Worm (Caenorhabditis elegans) whole organism, dauer: ENCODE measurements around the gene ugt-8.

Source experiments
- unc-62 ChIP-seq: sonication (generic microtip); optimal IDR thresholded peaks from 2 replicates; lab custom pipeline; 2017; ENCODE audit warnings: missing biosample characterization, missing genetic modification reagents, missing genetic modification characterization

The ugt-8 gene

DNA sequence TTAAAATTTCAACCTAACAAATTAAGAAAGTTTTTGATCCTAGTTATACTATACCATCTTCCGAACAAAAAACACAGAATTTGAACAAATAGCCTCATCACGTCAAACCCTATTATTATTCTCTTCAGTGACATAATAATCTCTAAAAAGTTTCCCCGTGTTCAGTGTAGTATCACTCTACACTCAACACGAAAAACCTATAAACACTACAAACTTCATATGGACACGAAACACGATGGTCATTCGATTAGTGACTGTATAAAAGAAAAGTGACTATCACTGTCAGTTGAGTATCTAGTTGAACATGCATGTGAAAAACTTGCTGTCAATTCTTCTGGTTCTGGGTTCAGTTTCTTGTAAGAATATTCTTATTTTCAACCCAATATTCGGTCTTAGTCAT is at the start of gene ugt-8:
Gene ugt-8 (plus strand): TSS at position 235 of the 400 bp plus-strand sequence.
- TF ChIP-seq unc-62 (GFP tag; lab: Kevin White, UChicago), result no peak

DNA sequence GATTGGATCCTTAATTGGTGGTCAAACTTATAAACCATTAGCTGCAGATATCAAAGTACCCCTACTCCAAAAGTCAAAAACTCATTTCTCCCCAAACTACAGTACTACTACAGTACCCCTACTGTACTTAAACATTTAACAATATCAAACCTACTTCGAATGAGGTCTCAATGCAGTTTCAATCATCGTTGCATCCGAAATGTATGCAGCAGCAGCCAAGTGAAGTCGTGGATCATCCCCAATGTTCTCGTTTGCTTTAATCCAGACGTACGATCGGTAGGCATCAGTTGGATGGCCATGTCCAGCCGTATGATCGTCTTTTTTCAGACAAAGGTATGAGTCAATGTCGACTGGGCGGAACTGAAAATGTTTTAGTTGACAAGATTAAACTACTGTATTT is 46.2 kb upstream of the ugt-8 start:
- TF ChIP-seq unc-62 (GFP tag; lab: Kevin White, UChicago), result no peak

- TF ChIP-seq unc-62 (GFP tag; lab: Kevin White, UChicago), result no peak
Measured at ce11 chrV:4860525-4860924, 43.2 kb upstream of the ugt-8 start.

DNA sequence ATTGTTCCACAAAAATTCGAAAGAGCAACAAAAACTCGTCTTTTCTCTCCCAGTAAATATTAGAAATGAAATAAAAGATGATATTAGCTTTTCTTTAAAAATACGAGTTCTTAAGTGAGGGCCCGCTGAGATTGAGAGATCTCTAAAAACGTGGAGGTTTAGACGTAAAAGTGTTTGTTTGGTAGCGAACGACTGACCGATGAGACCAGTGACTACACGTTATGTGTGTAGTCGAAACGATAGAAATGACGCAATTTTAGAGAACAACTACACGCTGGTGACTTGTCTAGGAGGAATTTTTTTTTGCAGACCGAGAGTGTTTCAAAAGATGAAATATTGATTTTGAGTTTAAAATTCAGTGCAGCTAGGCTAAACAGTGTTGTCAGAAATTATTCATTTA is 41.0 kb upstream of the ugt-8 start, which contains the start of gene C37H5.13:
Gene C37H5.13 (minus strand): TSS at position 229 of the 400 bp plus-strand sequence.
- TF ChIP-seq unc-62 (GFP tag; lab: Kevin White, UChicago), result no peak

DNA sequence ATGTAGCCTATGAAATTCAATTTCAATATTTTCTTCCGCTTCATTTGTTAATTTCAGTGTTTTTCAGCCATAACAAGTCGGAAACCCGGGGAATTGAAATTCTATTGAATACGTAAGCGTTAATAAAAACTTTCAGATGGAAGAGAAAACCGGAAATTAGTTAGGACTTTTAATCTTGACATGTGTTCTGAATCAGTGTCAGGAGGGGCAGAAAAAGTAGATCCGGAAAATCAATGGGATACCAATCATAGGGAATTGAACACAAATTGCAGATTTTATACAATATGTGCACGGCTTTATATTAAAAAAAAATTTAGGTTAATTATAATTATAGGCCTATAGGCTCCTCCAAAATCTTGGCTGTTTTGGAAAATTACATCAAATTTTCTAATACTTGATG is 39.4 kb upstream of the ugt-8 start:
- TF ChIP-seq unc-62 (GFP tag; lab: Kevin White, UChicago), result no peak

- no peak for TF ChIP-seq unc-62 (GFP tag; lab: Kevin White, UChicago)
Measured at ce11 chrV:4865364-4865763, 38.4 kb upstream of the ugt-8 start, which contains the start of gene srd-32. TSS of gene srd-32 (plus strand) at chrV:4865664.

DNA sequence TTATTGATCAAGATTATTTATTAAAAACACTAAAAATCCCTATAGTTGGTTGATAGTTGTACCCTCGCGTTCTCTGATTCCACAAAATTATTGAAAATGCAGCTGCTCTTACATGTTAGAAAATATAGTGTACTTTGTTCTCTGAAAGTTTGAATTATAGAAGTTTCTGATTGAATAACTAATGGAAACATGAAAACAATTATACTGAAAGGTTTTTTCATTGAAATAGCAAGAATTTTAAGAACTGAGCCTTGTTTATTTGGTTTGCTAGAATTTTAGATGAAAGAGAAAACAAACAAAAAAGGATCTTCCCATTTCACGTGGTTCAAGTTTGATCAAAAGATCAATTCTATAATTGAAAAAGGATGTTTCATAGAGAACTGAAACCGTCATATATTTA is 36.2 kb upstream of the ugt-8 start:
- no peak for TF ChIP-seq unc-62 (GFP tag; lab: Kevin White, UChicago)

DNA sequence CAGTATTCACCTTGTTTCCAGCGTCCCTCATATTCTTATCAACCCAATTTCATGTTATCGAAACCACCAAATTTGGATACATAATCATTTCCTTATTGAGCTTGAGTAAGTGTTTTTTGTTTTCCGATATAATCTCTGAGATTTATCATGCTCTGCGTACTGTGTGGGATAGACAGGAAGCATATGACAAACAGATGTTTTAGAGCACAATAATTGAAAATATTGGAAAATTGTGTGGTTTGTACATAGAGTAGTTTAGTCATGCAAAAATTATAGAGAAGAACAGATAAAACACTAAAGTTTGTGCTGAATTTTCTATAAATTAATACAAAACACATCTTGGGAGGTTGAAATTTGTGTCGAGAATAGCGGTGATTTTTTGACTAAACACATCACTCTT is 35.0 kb upstream of the ugt-8 start:
- TF ChIP-seq unc-62 (GFP tag; lab: Kevin White, UChicago), result no peak

ce11 chrV:4870627-4871026 is 33.1 kb upstream of the ugt-8 start:
- TF ChIP-seq unc-62 (GFP tag; lab: Kevin White, UChicago), result no peak

DNA sequence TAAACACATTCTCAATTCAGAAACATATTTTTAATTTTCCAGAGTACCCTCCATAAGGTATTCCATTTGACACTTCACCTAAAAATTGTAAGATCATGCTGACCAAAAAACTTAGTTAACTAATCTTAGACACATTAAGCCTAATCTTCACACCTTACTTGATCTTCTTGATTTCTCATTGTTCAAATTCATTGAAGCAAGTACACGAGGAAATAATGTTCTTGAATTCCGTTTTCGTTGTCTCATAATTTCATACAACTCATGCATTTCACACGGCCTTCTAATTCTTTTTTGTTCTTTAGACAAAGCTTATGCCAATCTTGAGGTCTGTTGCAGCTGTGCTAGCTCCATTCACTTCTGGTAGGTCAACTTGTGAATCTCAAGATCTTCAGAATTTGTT is 31.7 kb upstream of the ugt-8 start, which contains the start of gene srd-33:
Gene srd-33 (plus strand): TSS at position 301 of the 400 bp plus-strand sequence.
- no peak for TF ChIP-seq unc-62 (GFP tag; lab: Kevin White, UChicago)

ce11 chrV:4877587-4877986 is 26.1 kb upstream of the ugt-8 start, which contains the start of gene T19H12.6:
TSS of gene T19H12.6 (minus strand) at chrV:4877687.
- no peak for TF ChIP-seq unc-62 (GFP tag; lab: Kevin White, UChicago)

ce11 chrV:4879251-4879650 is 24.5 kb upstream of the ugt-8 start, which contains the start of gene T19H12.15:
TSS of gene T19H12.15 (minus strand) at chrV:4879351.
- no peak for TF ChIP-seq unc-62 (GFP tag; lab: Kevin White, UChicago)

DNA sequence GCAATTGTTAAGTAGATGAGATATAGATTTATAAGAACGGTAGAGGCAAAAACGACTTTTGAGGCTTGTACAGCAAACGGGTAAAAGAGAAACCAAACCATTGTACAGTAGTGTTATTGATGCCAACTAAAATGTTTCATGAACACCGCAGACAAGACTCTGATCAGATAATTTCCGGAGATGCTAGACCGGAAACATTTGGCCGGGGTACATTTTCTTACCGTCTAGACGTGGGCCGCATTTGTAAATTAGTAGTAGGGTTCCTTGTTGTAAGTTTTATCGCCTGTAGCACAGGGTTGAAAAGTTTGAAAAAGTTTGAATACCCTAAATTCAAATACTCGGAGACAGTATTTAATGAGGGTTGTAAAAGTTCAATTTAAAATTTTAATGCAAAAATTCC is 22.4 kb upstream of the ugt-8 start, which contains the start of gene str-32:
Gene str-32 (minus strand): TSS at position 101 of the 400 bp plus-strand sequence.
- TF ChIP-seq unc-62 (GFP tag; lab: Kevin White, UChicago), result no peak

- no peak for TF ChIP-seq unc-62 (GFP tag; lab: Kevin White, UChicago)
Measured at ce11 chrV:4884490-4884889, 19.2 kb upstream of the ugt-8 start, which contains the start of gene T19H12.12. TSS of gene T19H12.12 (plus strand) at chrV:4884790.

- no peak for TF ChIP-seq unc-62 (GFP tag; lab: Kevin White, UChicago)
Measured at ce11 chrV:4885372-4885771, 18.4 kb upstream of the ugt-8 start, which contains the start of gene T19H12.3. TSS of gene T19H12.3 (plus strand) at chrV:4885672.

DNA sequence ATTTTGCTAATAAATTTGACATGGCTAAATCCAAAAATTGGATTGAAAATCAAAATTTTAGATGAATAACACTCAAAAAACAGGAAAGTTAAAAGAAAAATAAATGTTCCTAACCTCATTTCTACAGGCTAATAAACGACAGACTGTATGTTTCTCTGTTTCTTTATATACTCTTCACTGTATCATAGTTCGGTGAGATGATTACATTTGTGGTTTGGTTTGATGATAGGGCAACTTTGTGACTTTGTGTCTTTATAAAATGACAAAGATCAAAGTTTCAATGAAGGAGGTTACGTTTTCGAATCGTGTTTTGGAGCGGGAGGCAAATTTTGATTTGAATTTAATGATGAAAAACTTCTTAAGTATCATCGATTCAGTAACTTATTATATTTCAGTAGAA is 14.3 kb upstream of the ugt-8 start, which contains the start of gene ugt-12:
Gene ugt-12 (minus strand): TSS at position 153 of the 400 bp plus-strand sequence.
- no peak for TF ChIP-seq unc-62 (GFP tag; lab: Kevin White, UChicago)

- TF ChIP-seq unc-62 (GFP tag; lab: Kevin White, UChicago), result no peak
Measured at ce11 chrV:4889976-4890479, 13.7 kb upstream of the ugt-8 start, which contains the start of gene T19H12.2. TSS of gene T19H12.2 (plus strand) at chrV:4890429.
